Worm (Caenorhabditis elegans) whole organism, late embryonic: Measurements from ENCODE around the gene fbxb-62.

Source experiments
- C38D4.7 ChIP-seq: fragments of 200-800 bp; sonication (Bioruptor generic); optimal IDR thresholded peaks from 2 replicates; lab custom pipeline; 2018; ENCODE audit warnings: mild to moderate bottlenecking, missing genetic modification characterization, moderate library complexity, missing compliant biosample characterization
- F13H6.1 ChIP-seq: sonication (generic microtip); optimal IDR thresholded peaks from 2 replicates; lab custom pipeline; 2016; ENCODE audit warnings: missing genetic modification characterization, missing compliant biosample characterization
- K02D7.2 ChIP-seq: sonication (generic microtip); optimal IDR thresholded peaks from 2 replicates; lab custom pipeline; 2017; ENCODE audit warnings: mild to moderate bottlenecking, missing genetic modification characterization, missing compliant biosample characterization
- K09A11.1 ChIP-seq: sonication (generic microtip); optimal IDR thresholded peaks from 2 replicates; lab custom pipeline; 2017; ENCODE audit warnings: antibody characterized with exemption, mild to moderate bottlenecking, missing genetic modification characterization, missing compliant biosample characterization; ENCODE audit not compliant: insufficient read depth
- Y22D7AL.16 ChIP-seq: sonication (generic microtip); optimal IDR thresholded peaks from 2 replicates; lab custom pipeline; 2016; ENCODE audit warnings: missing genetic modification characterization, missing compliant biosample characterization
- ahr-1 ChIP-seq: sonication (generic microtip); optimal IDR thresholded peaks from 2 replicates; lab custom pipeline; 2016; ENCODE audit warnings: missing genetic modification characterization, missing compliant biosample characterization
- ceh-14 ChIP-seq: sonication (generic microtip); optimal IDR thresholded peaks from 2 replicates; lab custom pipeline; 2016; ENCODE audit warnings: missing genotype, missing genetic modification characterization, missing compliant biosample characterization
- ceh-18 ChIP-seq: sonication (generic microtip); optimal IDR thresholded peaks from 2 replicates; lab custom pipeline; 2016; ENCODE audit warnings: missing genetic modification characterization, missing compliant biosample characterization
- ceh-19 ChIP-seq: fragments of 200-800 bp; sonication (Bioruptor generic); optimal IDR thresholded peaks from 2 replicates; lab custom pipeline; 2018; ENCODE audit warnings: mild to moderate bottlenecking, missing genetic modification characterization, missing compliant biosample characterization
- ceh-2 ChIP-seq: sonication (generic microtip); optimal IDR thresholded peaks from 2 replicates; lab custom pipeline; 2016; ENCODE audit warnings: missing genotype, missing genetic modification characterization, missing compliant biosample characterization
- ceh-31 ChIP-seq: sonication (generic microtip); optimal IDR thresholded peaks from 2 replicates; lab custom pipeline; 2016; ENCODE audit warnings: missing genetic modification characterization, missing compliant biosample characterization
- ceh-48 ChIP-seq: sonication (generic microtip); optimal IDR thresholded peaks from 2 replicates; lab custom pipeline; 2016; ENCODE audit warnings: missing genetic modification characterization, inconsistent platforms, missing compliant biosample characterization
- ceh-6 ChIP-seq: fragments of 200-800 bp; sonication (Bioruptor generic); optimal IDR thresholded peaks from 2 replicates; lab custom pipeline; 2018; ENCODE audit warnings: mild to moderate bottlenecking, missing genetic modification characterization, missing compliant biosample characterization
- dmd-4 ChIP-seq: sonication (generic microtip); optimal IDR thresholded peaks from 2 replicates; lab custom pipeline; 2016; ENCODE audit warnings: borderline replicate concordance, missing genetic modification characterization, missing compliant biosample characterization
- dve-1 ChIP-seq: sonication (generic microtip); optimal IDR thresholded peaks from 2 replicates; lab custom pipeline; 2017; ENCODE audit warnings: antibody characterized with exemption, mild to moderate bottlenecking, missing genetic modification characterization, missing compliant biosample characterization
- elt-2 ChIP-seq: sonication (generic microtip); optimal IDR thresholded peaks from 2 replicates; lab custom pipeline; 2016; ENCODE audit warnings: missing genetic modification reagents, missing genetic modification characterization, missing compliant biosample characterization
- elt-4 ChIP-seq: sonication (generic microtip); optimal IDR thresholded peaks from 2 replicates; lab custom pipeline; 2016; ENCODE audit warnings: missing genetic modification characterization, missing compliant biosample characterization
- ets-4 ChIP-seq: sonication (generic microtip); optimal IDR thresholded peaks from 2 replicates; lab custom pipeline; 2016; ENCODE audit warnings: missing genetic modification characterization, missing compliant biosample characterization
- fax-1 ChIP-seq: sonication (generic microtip); optimal IDR thresholded peaks from 2 replicates; lab custom pipeline; 2016; ENCODE audit warnings: missing genotype, missing genetic modification characterization, missing compliant biosample characterization
- fkh-6 ChIP-seq: sonication (generic microtip); optimal IDR thresholded peaks from 2 replicates; lab custom pipeline; 2016; ENCODE audit warnings: missing genetic modification characterization, missing compliant biosample characterization
- hlh-13 ChIP-seq: fragments of 200-800 bp; sonication (Bioruptor generic); optimal IDR thresholded peaks from 2 replicates; lab custom pipeline; 2018; ENCODE audit warnings: mild to moderate bottlenecking, missing genetic modification characterization, missing compliant biosample characterization
- hlh-15 ChIP-seq: sonication (generic microtip); optimal IDR thresholded peaks from 2 replicates; lab custom pipeline; 2016; ENCODE audit warnings: missing genetic modification characterization, missing compliant biosample characterization
- hlh-30 ChIP-seq: sonication (generic microtip); optimal IDR thresholded peaks from 2 replicates; lab custom pipeline; 2017; ENCODE audit warnings: antibody characterized with exemption, missing genetic modification characterization, missing compliant biosample characterization; ENCODE audit not compliant: insufficient read depth
- hlh-6 ChIP-seq: sonication (generic microtip); optimal IDR thresholded peaks from 2 replicates; lab custom pipeline; 2016; ENCODE audit warnings: missing genotype, missing genetic modification characterization, missing compliant biosample characterization
- lim-6 ChIP-seq: sonication (generic microtip); optimal IDR thresholded peaks from 2 replicates; lab custom pipeline; 2016; ENCODE audit warnings: missing genetic modification characterization, missing compliant biosample characterization
- lin-11 ChIP-seq: fragments of 200-800 bp; sonication (Bioruptor generic); optimal IDR thresholded peaks from 2 replicates; lab custom pipeline; 2018; ENCODE audit warnings: mild to moderate bottlenecking, missing genetic modification characterization, missing compliant biosample characterization
- madf-2 ChIP-seq: sonication (generic microtip); optimal IDR thresholded peaks from 2 replicates; lab custom pipeline; 2017; ENCODE audit warnings: missing genetic modification characterization, missing compliant biosample characterization
- nhr-232 ChIP-seq: sonication (generic microtip); optimal IDR thresholded peaks from 2 replicates; lab custom pipeline; 2016; ENCODE audit warnings: missing genetic modification characterization, missing compliant biosample characterization
- odd-2 ChIP-seq: sonication (generic microtip); optimal IDR thresholded peaks from 2 replicates; lab custom pipeline; 2017; ENCODE audit warnings: antibody characterized with exemption, mild to moderate bottlenecking, missing genetic modification characterization, missing compliant biosample characterization
- pat-9 ChIP-seq: fragments of 200-800 bp; sonication (Bioruptor generic); optimal IDR thresholded peaks from 2 replicates; lab custom pipeline; 2018; ENCODE audit warnings: mild to moderate bottlenecking, missing genetic modification characterization, moderate library complexity, missing compliant biosample characterization
- pqm-1 ChIP-seq: sonication (generic microtip); optimal IDR thresholded peaks from 2 replicates; lab custom pipeline; 2016; ENCODE audit warnings: missing genetic modification characterization, missing compliant biosample characterization
- pros-1 ChIP-seq: fragments of 150-350 bp; optimal IDR thresholded peaks from 2 replicates; lab custom pipeline; 2014; ENCODE audit warnings: missing biosample characterization, missing genetic modification reagents, missing genetic modification characterization
- sox-2 ChIP-seq: fragments of 200-800 bp; sonication (Bioruptor generic); IDR thresholded peaks from 2 replicates; pipeline ENCODE4 v1.3.6; 2022; ENCODE audit warnings: missing genetic modification reagents, missing genetic modification characterization, missing compliant biosample characterization
- syd-9 ChIP-seq: sonication (generic microtip); optimal IDR thresholded peaks from 2 replicates; lab custom pipeline; 2016; ENCODE audit warnings: mild to moderate bottlenecking, missing genetic modification characterization, moderate library complexity, missing compliant biosample characterization
- tbx-2 ChIP-seq: sonication (generic microtip); optimal IDR thresholded peaks from 2 replicates; lab custom pipeline; 2016; ENCODE audit warnings: missing genetic modification characterization, missing compliant biosample characterization
- ttx-3 ChIP-seq: sonication (generic microtip); optimal IDR thresholded peaks from 2 replicates; lab custom pipeline; 2016; ENCODE audit warnings: missing genetic modification reagents, missing genetic modification characterization, missing compliant biosample characterization
- unc-42 ChIP-seq: sonication (generic microtip); optimal IDR thresholded peaks from 2 replicates; lab custom pipeline; 2016; ENCODE audit warnings: missing genotype, missing genetic modification characterization, missing compliant biosample characterization
- ztf-16 ChIP-seq: sonication (generic microtip); optimal IDR thresholded peaks from 2 replicates; lab custom pipeline; 2017; ENCODE audit warnings: missing genetic modification characterization, missing compliant biosample characterization

The fbxb-62 gene

DNA sequence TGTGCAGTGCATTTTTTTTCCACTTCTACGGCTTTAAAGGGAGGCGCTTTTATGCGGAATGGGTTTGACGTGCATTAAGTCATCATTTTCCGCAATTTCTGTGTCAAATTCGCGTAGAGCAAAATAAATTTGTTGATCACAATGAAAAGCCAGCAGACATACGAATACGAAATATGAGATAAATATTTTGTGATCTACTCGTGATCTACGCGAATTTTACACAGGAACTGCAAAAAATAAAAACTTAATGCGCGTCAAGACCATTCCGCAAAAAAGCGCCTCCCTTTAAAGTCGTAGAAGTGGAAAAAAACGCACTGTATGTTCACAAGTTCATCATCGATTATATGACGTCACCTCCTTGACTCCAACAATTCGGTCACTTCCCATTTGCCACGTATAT, 9.6 kb upstream of the fbxb-62 start, which contains the start of gene C43D7.8:
TSS of gene C43D7.8 (minus strand) at position 101 of the 400 bp plus-strand sequence.
- TF ChIP-seq elt-4 (tag; lab: Kevin White, UChicago) = no peak
- TF ChIP-seq ttx-3 (tag; lab: Kevin White, UChicago) = no peak
- TF ChIP-seq sox-2 (GFP tag; lab: Robert Waterston, UW) = no peak
- no peak for TF ChIP-seq hlh-6 (tag; lab: Kevin White, UChicago)

DNA sequence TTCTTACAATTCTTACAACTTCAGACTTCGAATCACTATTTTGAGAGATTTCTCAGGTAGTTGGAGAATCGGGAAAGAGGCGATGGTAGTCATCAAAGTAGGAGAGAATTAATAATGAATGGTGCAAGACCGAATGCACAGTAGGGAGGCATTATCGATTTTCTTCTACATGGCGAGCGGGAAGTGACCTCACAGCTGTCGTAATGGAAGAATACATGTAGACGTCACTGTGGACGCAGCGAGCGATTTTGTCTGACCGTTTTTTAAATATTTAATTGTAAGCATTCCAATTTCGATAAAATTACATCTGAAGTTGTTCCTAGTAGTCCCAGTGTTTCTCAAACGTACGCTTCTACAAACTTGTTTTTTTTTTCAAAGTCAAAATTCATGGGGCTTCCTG, 7.8 kb upstream of the fbxb-62 start, which contains the start of gene F55C9.11:
TSS of gene F55C9.11 (minus strand) at position 101 of the 400 bp plus-strand sequence.
- TF ChIP-seq ceh-19 (no peak), fax-1 (tag; lab: Kevin White, UChicago) (no peak), ceh-48 (tag; lab: Kevin White, UChicago) (no peak)

DNA sequence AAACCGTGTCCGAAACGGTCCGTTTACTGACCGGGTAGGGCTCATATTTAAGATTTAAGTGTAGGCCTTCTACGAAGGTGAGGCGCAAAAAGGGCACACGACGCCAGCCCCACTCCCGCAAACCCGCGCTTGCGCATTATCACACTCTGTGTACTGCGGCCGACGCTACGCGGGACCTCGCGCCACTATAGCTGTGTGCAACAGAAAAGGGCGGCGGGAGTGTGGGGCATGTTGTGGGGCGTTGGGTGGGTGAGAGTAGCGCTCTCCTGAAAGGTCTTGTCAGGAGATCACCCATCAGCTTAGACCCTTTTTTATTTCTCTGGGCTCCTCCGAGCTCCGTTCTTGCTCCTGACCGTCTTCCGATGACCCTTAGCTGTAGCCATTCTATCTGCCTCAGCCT, 6.3 kb upstream of the fbxb-62 start:
- TF ChIP-seq pqm-1 (tag; lab: Kevin White, UChicago) = no peak
- TF ChIP-seq F13H6.1 = no peak
- no peak for TF ChIP-seq lin-11 (tag; lab: Kevin White, UChicago)
- TF ChIP-seq dve-1 = no peak
- TF ChIP-seq elt-2 (tag; lab: Kevin White, UChicago) = no peak
- no peak for TF ChIP-seq syd-9 (tag; lab: Kevin White, UChicago)
- TF ChIP-seq fkh-6 (tag; lab: Kevin White, UChicago) = no peak
- TF ChIP-seq, all 69 proteins: peak for 0

DNA sequence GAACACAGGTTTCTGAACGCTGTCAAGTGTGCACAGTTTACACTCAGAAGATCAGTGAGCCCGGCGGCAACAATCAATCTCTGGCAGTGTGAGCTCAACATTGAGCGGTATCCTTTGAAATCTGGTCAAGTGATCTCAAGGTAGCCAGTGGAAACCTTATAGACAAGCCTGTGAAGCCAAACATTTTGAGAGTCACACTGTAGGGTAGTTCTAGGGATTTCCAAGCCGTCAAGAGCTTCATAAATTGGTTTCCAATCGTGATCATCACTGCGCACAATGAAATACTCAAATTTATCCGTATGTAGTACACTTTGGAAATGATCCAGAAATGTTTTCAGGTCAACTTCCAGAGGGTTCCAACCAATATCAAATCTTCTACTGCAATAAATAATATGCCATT, 5.1 kb upstream of the fbxb-62 start, which contains the start of gene F55C9.15:
TSS of gene F55C9.15 (minus strand) at position 101 of the 400 bp plus-strand sequence.
- TF ChIP-seq lim-6 (tag; lab: Kevin White, UChicago) = no peak
- TF ChIP-seq dmd-4 (tag; lab: Kevin White, UChicago) = no peak
- TF ChIP-seq ztf-16 (tag; lab: Kevin White, UChicago) = no peak
- no peak for TF ChIP-seq hlh-13 (GFP tag; lab: Kevin White, UChicago)
- no peak for TF ChIP-seq pat-9 (tag; lab: Kevin White, UChicago)
- no peak for TF ChIP-seq hlh-15 (tag; lab: Kevin White, UChicago)
- no peak for TF ChIP-seq syd-9 (tag; lab: Kevin White, UChicago)
- no peak for TF ChIP-seq ceh-6 (GFP tag; lab: Kevin White, UChicago)
- no peak for TF ChIP-seq K02D7.2 (tag; lab: Kevin White, UChicago)
- no peak for TF ChIP-seq sox-2 (GFP tag; lab: Robert Waterston, UW)
- TF ChIP-seq C38D4.7 (GFP tag; lab: Kevin White, UChicago) = no peak

DNA sequence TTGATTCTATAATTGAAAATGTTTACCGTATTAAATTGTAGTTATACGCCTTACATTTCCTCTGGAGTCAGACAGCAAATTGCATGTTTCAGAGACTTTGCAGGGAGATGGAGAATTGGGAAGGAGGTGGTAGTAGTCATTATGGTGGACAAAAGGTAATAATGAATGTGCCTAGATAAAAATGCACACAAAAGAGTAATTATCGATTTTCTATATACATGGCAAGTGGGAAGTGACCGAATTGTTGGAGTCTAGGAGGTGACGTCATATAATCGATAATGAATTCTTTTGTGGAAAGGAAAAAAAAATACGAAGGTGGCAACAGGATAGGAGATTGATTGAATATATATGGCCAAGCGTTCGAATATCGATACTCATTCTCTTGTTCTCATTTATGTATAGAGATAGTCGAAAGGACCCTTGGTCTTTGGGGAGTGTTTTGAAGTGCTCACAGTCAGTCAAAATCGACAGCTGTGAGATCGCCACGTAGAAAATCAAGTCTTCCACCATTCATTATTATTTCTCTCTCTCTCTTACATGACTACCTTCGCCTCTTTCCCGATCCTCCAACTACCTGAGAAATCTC, 1.8 kb upstream of the fbxb-62 start, which contains the start of the genes fbxb-63 and fbxb-61:
TSS of gene fbxb-63 (minus strand) at position 142 of the 586 bp plus-strand sequence.
TSS of gene fbxb-61 (plus strand) at position 536 of the 586 bp plus-strand sequence.
- TF ChIP-seq hlh-30 (tag; lab: Kevin White, UChicago) (no peak), K09A11.1 (no peak), ahr-1 (tag; lab: Kevin White, UChicago) (no peak), odd-2 (tag; lab: Kevin White, UChicago) (no peak), unc-42 (tag; lab: Kevin White, UChicago) (no peak), dmd-4 (tag; lab: Kevin White, UChicago) (no peak), nhr-232 (tag; lab: Kevin White, UChicago) (no peak)

DNA sequence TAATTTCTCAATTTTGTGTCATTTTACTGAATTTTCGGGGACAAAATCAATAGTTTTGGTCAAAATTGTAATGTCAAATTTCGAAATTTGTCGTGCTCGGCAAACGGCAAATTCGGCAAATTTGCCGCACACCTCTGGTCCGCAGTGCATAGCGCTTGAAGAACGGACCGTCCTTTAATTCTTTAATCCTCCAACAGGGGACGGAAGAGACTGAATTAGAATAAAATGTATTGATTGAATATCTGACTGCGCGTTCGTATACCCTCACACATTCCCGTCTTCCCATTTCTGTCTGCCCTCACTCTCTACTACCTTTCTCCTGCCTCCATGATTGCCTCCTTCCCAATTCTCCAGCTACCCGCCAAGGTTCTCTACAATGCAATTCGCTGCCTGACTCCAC, 2.6 kb downstream of the fbxb-62 start, which contains the start of gene F55C9.14:
TSS of gene F55C9.14 (plus strand) at position 301 of the 400 bp plus-strand sequence.
- TF ChIP-seq ceh-14 (tag; lab: Kevin White, UChicago) (no peak), ceh-31 (tag; lab: Kevin White, UChicago) (no peak), ceh-6 (GFP tag; lab: Kevin White, UChicago) (no peak), ceh-2 (no peak), madf-2 (tag; lab: Kevin White, UChicago) (no peak), Y22D7AL.16 (tag; lab: Kevin White, UChicago) (no peak), odd-2 (tag; lab: Kevin White, UChicago) (no peak), pros-1 (tag; lab: Kevin White, UChicago) (no peak), ceh-48 (tag; lab: Kevin White, UChicago) (no peak), ets-4 (no peak), ceh-18 (tag; lab: Kevin White, UChicago) (no peak), tbx-2 (tag; lab: Kevin White, UChicago) (no peak)
